Worm (Caenorhabditis elegans) whole organism, midembryonic: ENCODE measurements around the gene W06H8.6.
A peak's percentile ranks its signal among the peaks of the same experiment; 100 is the strongest.

Experiments
- T22C8.4 ChIP-seq: fragments of 200-800 bp; sonication (Bioruptor generic); IDR thresholded peaks from 2 replicates; pipeline ENCODE4 v1.3.6; 2022; ENCODE audit warnings: missing genetic modification characterization, missing compliant biosample characterization
- cog-1 ChIP-seq: sonication (generic microtip); optimal IDR thresholded peaks from 2 replicates; lab custom pipeline; 2016; ENCODE audit warnings: missing genetic modification characterization, missing compliant biosample characterization
- flt-1 ChIP-seq: fragments of 200-800 bp; sonication (Bioruptor generic); IDR thresholded peaks from 2 replicates; pipeline ENCODE4 v1.3.6; 2022; ENCODE audit warnings: missing genetic modification characterization, missing compliant biosample characterization
- klf-2 ChIP-seq: fragments of 200-800 bp; sonication (Bioruptor generic); conservative IDR thresholded peaks from 2 replicates; pipeline ENCODE4 v1.3.6; 2022; ENCODE audit warnings: missing genetic modification reagents, missing genetic modification characterization, missing compliant biosample characterization
- med-1 ChIP-seq: sonication (generic microtip); optimal IDR thresholded peaks from 2 replicates; lab custom pipeline; 2017; ENCODE audit warnings: missing genetic modification characterization, mild to moderate bottlenecking, missing compliant biosample characterization, antibody characterized with exemption, missing genetic modification reagents; ENCODE audit not compliant: insufficient read depth
- ref-1 ChIP-seq: fragments of 200-800 bp; sonication (Bioruptor generic); conservative IDR thresholded peaks from 2 replicates; pipeline ENCODE4 v1.3.6; 2022; ENCODE audit warnings: missing genetic modification reagents, missing genetic modification characterization, missing compliant biosample characterization
- tab-1 ChIP-seq: fragments of 200-800 bp; sonication (Bioruptor generic); IDR thresholded peaks from 2 replicates; pipeline ENCODE4 v1.3.6; 2022; ENCODE audit warnings: missing genetic modification characterization, missing compliant biosample characterization
- ztf-23 ChIP-seq: fragments of 200-800 bp; sonication (Bioruptor generic); IDR thresholded peaks from 2 replicates; pipeline ENCODE4 v1.3.6; 2022; ENCODE audit warnings: missing genetic modification reagents, missing genetic modification characterization, missing compliant biosample characterization
- ztf-29 ChIP-seq: fragments of 200-800 bp; sonication (Bioruptor generic); IDR thresholded peaks from 2 replicates; pipeline ENCODE4 v1.3.6; 2022; ENCODE audit warnings: missing genetic modification reagents, missing genetic modification characterization, missing compliant biosample characterization

W06H8.6 gene

ce11 chrV:6226530-6227125, at the start of gene W06H8.6:
Gene W06H8.6, minus strand, starts transcription at chrV:6227010.
- TF ChIP-seq med-1 (GFP tag; lab: Kevin White, UChicago) (no peak), T22C8.4 (GFP tag; lab: Robert Waterston, UW) (no peak), cog-1 (no peak)

ce11 chrV:6276205-6276604, 49.4 kb upstream of the W06H8.6 start, which contains the start of gene F31F7.1:
Gene F31F7.1, plus strand, starts transcription at chrV:6276439.
- TF ChIP-seq T22C8.4 (GFP tag; lab: Robert Waterston, UW) (no peak), med-1 (GFP tag; lab: Kevin White, UChicago) (no peak), flt-1 (no peak), cog-1 (no peak)

ce11 chrV:6275209-6275608, 48.4 kb upstream of the W06H8.6 start:
- no peak for TF ChIP-seq med-1 (GFP tag; lab: Kevin White, UChicago)
- no peak for TF ChIP-seq tab-1 (GFP tag; lab: Robert Waterston, UW)

- TF ChIP-seq cog-1 (no peak), klf-2 (no peak), T22C8.4 (GFP tag; lab: Robert Waterston, UW) (no peak), flt-1 (no peak), med-1 (GFP tag; lab: Kevin White, UChicago) (no peak), ztf-29 (GFP tag; lab: Robert Waterston, UW) (no peak), ztf-23 (no peak), tab-1 (GFP tag; lab: Robert Waterston, UW) (no peak), ref-1 (no peak)
These were observed 43.7 kb upstream of the W06H8.6 start, which contains the start of gene F31F7.2 for ce11 chrV:6270552-6270951. Gene F31F7.2, plus strand, starts transcription at chrV:6270852.

- TF ChIP-seq flt-1 (0 out of 2 replicates have a peak, but pooled peaks have one; percentile 4), ztf-23 (no peak), cog-1 (no peak)
These were observed 43.3 kb upstream of the W06H8.6 start for ce11 chrV:6270097-6270496.

ce11 chrV:6268961-6269360, 42.2 kb upstream of the W06H8.6 start:
- no peak for TF ChIP-seq tab-1 (GFP tag; lab: Robert Waterston, UW)
- TF ChIP-seq ztf-23: no peak
- no peak for TF ChIP-seq ref-1
- TF ChIP-seq flt-1: no peak
- no peak for TF ChIP-seq klf-2
- TF ChIP-seq med-1 (GFP tag; lab: Kevin White, UChicago): no peak
- TF ChIP-seq T22C8.4 (GFP tag; lab: Robert Waterston, UW): no peak
- TF ChIP-seq ztf-29 (GFP tag; lab: Robert Waterston, UW): no peak
- TF ChIP-seq cog-1: no peak

- no peak for TF ChIP-seq med-1 (GFP tag; lab: Kevin White, UChicago)
- no peak for TF ChIP-seq flt-1
- no peak for TF ChIP-seq T22C8.4 (GFP tag; lab: Robert Waterston, UW)
- no peak for TF ChIP-seq ztf-29 (GFP tag; lab: Robert Waterston, UW)
- TF ChIP-seq ref-1: no peak
- no peak for TF ChIP-seq cog-1
- no peak for TF ChIP-seq klf-2
These were observed 41.7 kb upstream of the W06H8.6 start for ce11 chrV:6268526-6268925.

- no peak for TF ChIP-seq med-1 (GFP tag; lab: Kevin White, UChicago)
- no peak for TF ChIP-seq cog-1
- TF ChIP-seq ref-1: no peak
- TF ChIP-seq ztf-29 (GFP tag; lab: Robert Waterston, UW): no peak
- TF ChIP-seq ztf-23: no peak
- TF ChIP-seq tab-1 (GFP tag; lab: Robert Waterston, UW): no peak
These were observed 41.2 kb upstream of the W06H8.6 start for ce11 chrV:6267978-6268377.

ce11 chrV:6267237-6267812, 40.5 kb upstream of the W06H8.6 start, which contains the start of gene mrck-1:
Gene mrck-1, minus strand, starts transcription at chrV:6267287.
- TF ChIP-seq ztf-23: peak; percentile 87
- TF ChIP-seq ztf-29 (GFP tag; lab: Robert Waterston, UW): peak; percentile 60; the same call in 1 of the 2 replicates
- peak; percentile 94 for TF ChIP-seq cog-1
- peak; percentile 71 for TF ChIP-seq T22C8.4 (GFP tag; lab: Robert Waterston, UW)
- TF ChIP-seq tab-1 (GFP tag; lab: Robert Waterston, UW): peak; percentile 90
- peak; percentile 91 for TF ChIP-seq flt-1
- TF ChIP-seq med-1 (GFP tag; lab: Kevin White, UChicago): peak; percentile 53
- TF ChIP-seq ref-1: peak; percentile 59
- peak; percentile 61 for TF ChIP-seq klf-2

- TF ChIP-seq tab-1 (GFP tag; lab: Robert Waterston, UW) (no peak), T22C8.4 (GFP tag; lab: Robert Waterston, UW) (no peak), ref-1 (no peak), ztf-23 (no peak), klf-2 (no peak), flt-1 (no peak), med-1 (GFP tag; lab: Kevin White, UChicago) (no peak), cog-1 (no peak), ztf-29 (GFP tag; lab: Robert Waterston, UW) (no peak)
These were observed 32.3 kb upstream of the W06H8.6 start, which contains the start of gene K08B12.1 for ce11 chrV:6259139-6259538. Gene K08B12.1, plus strand, starts transcription at chrV:6259367.

- TF ChIP-seq cog-1 (no peak), klf-2 (no peak), med-1 (GFP tag; lab: Kevin White, UChicago) (no peak), flt-1 (no peak), ztf-29 (GFP tag; lab: Robert Waterston, UW) (no peak), ztf-23 (no peak), T22C8.4 (GFP tag; lab: Robert Waterston, UW) (no peak)
These were observed 27.1 kb upstream of the W06H8.6 start for ce11 chrV:6253936-6254335.
